Worm (Caenorhabditis elegans) whole organism, L2 larva: ENCODE results near the gene alkb-7.

ENCODE experiments used
- ceh-82 ChIP-seq: fragments of 150-350 bp; optimal IDR thresholded peaks from 2 replicates; lab custom pipeline; 2014; ENCODE audit warnings: missing biosample characterization, missing genetic modification characterization
- egl-27 ChIP-seq: sonication (generic microtip); optimal IDR thresholded peaks from 3 replicates; lab custom pipeline; 2017; ENCODE audit warnings: missing biosample characterization, missing genetic modification reagents, missing genetic modification characterization
- lin-39 ChIP-seq: fragments of 150-350 bp; optimal IDR thresholded peaks from 2 replicates; lab custom pipeline; 2014; ENCODE audit warnings: missing biosample characterization, missing genetic modification reagents, missing genetic modification characterization
- nhr-237 ChIP-seq: fragments of 150-350 bp; optimal IDR thresholded peaks from 2 replicates; lab custom pipeline; 2014; ENCODE audit warnings: missing biosample characterization, missing genetic modification characterization
- skn-1 ChIP-seq: sonication (generic microtip); optimal IDR thresholded peaks from 2 replicates; lab custom pipeline; 2017; ENCODE audit warnings: missing biosample characterization, missing genetic modification characterization
- sma-9 ChIP-seq, 2 experiments: fragments of 150-350 bp in 1 of 2; sonication (generic microtip) in 1 of 2; optimal IDR thresholded peaks; 2 replicates each; lab custom pipeline; 2014 to 2016; ENCODE audit warnings: missing genetic modification characterization in 2 of 2, mild to moderate bottlenecking in 1 of 2, missing biosample characterization in 1 of 2, missing compliant biosample characterization in 1 of 2, missing genetic modification reagents in 1 of 2, moderate library complexity in 1 of 2
- unc-62 ChIP-seq: fragments of 150-350 bp; optimal IDR thresholded peaks from 2 replicates; lab custom pipeline; 2014; ENCODE audit warnings: missing biosample characterization, missing genetic modification reagents, missing genetic modification characterization
- zag-1 ChIP-seq: fragments of 150-350 bp; optimal IDR thresholded peaks from 2 replicates; lab custom pipeline; 2014; ENCODE audit warnings: missing biosample characterization, missing genetic modification characterization

DNA sequence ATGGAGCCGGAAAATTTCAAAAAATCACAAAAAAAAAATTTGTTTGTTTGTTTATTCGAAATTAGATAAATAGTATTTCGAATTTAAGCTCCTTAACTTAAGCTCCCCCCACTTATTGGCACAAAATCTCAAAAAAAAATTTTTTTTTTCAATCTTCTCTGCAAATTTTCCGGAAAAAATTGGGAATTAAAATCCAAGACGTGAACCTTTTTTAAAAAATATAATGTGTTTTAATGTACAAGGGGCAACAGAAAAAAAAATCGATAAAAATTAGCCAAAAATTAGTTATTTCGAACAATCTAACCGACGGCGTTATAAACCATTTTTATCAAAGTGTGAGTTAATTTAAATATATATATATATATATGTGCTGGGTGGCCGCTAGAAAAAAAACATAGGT, 13.6 kb downstream of the alkb-7 start, which contains the start of gene Y46G5A.14:
- TF ChIP-seq zag-1 (tag; lab: Kevin White, UChicago), result no peak
- no peak for TF ChIP-seq lin-39 (tag; lab: Kevin White, UChicago)
- TF ChIP-seq unc-62 (GFP tag; lab: Kevin White, UChicago), result no peak
- TF ChIP-seq egl-27, result no peak
- no peak for TF ChIP-seq nhr-237
- TF ChIP-seq sma-9 (GFP tag; optimal IDR thresholded peaks at IDR 0.05; lab: Kevin White, UChicago), result no peak
- no peak for TF ChIP-seq sma-9 (tag; optimal IDR thresholded peaks at IDR 0.05; lab: Kevin White, UChicago)
- no peak for TF ChIP-seq ceh-82 (tag; lab: Kevin White, UChicago)
- TF ChIP-seq skn-1 (tag; lab: Kevin White, UChicago), result no peak
